Worm (Caenorhabditis elegans): ENCODE results near the gene sqt-2.

DNA sequence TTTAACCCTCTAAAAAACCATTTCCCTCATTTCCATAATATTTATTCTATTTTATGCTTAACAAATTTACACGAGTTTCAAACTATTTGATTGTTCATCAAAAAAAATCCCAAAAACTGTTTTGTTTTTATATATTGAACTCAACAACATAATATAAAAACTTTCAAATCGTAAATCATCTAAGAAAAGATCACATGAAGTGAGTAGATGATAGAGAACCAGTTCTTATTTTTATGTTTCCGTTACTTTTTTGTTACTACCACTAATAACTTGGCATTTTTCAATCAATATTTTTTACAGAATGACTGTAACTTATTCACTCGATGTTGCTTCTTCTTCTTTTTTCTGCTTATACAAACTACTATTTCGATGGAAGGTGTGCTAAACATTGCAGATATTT is 10.4 kb upstream of the sqt-2 start, which contains the start of gene best-3:
- TF ChIP-seq him-1 (tag; optimal IDR thresholded peaks at IDR 0.05) (no peak), dao-5 (tag; optimal IDR thresholded peaks at IDR 0.05) (no peak), W03F9.2 (tag; optimal IDR thresholded peaks at IDR 0.05) (no peak)

All from whole organism, L4/young adult.